Worm (Caenorhabditis elegans) whole organism, young adult: Measurements from ENCODE around the gene nhr-198.

ENCODE experiments used
- F10E7.11 ChIP-seq: sonication (generic microtip); optimal IDR thresholded peaks from 2 replicates; lab custom pipeline; 2017; ENCODE audit warnings: mild to moderate bottlenecking, missing genetic modification characterization, moderate library complexity, missing compliant biosample characterization
- F23B12.7 ChIP-seq: sonication (generic microtip); optimal IDR thresholded peaks from 2 replicates; lab custom pipeline; 2017; ENCODE audit warnings: missing genetic modification characterization, mild to moderate bottlenecking, missing compliant biosample characterization, antibody characterized with exemption, moderate library complexity; ENCODE audit not compliant: insufficient read depth
- T07F8.4 ChIP-seq: sonication (generic microtip); optimal IDR thresholded peaks from 2 replicates; lab custom pipeline; 2016; ENCODE audit warnings: mild to moderate bottlenecking, missing genetic modification characterization, moderate library complexity, missing compliant biosample characterization
- ceh-58 ChIP-seq: fragments of 200-800 bp; sonication (Bioruptor generic); IDR thresholded peaks from 2 replicates; pipeline ENCODE4 v1.3.6; 2022; ENCODE audit warnings: missing genetic modification characterization, missing compliant biosample characterization
- ets-4 ChIP-seq: fragments of 200-800 bp; sonication (Bioruptor generic); optimal IDR thresholded peaks from 2 replicates; lab custom pipeline; 2018; ENCODE audit warnings: mild to moderate bottlenecking, missing genetic modification characterization, missing compliant biosample characterization
- tbx-9 ChIP-seq: sonication (generic microtip); optimal IDR thresholded peaks from 2 replicates; lab custom pipeline; 2016; ENCODE audit warnings: borderline replicate concordance, missing genetic modification characterization, inconsistent platforms, missing compliant biosample characterization
- unc-62 ChIP-seq: fragments of 150-350 bp; optimal IDR thresholded peaks from 2 replicates; lab custom pipeline; 2014; ENCODE audit warnings: missing biosample characterization, missing genetic modification reagents, missing genetic modification characterization
- ztf-22 ChIP-seq: fragments of 200-800 bp; sonication (Bioruptor generic); optimal IDR thresholded peaks from 2 replicates; lab custom pipeline; 2018; ENCODE audit warnings: mild to moderate bottlenecking, missing genetic modification characterization, moderate library complexity, missing compliant biosample characterization

- no peak for TF ChIP-seq F10E7.11 (tag; lab: Kevin White, UChicago)
- TF ChIP-seq ets-4 (GFP tag; lab: Kevin White, UChicago): no peak
- no peak for TF ChIP-seq T07F8.4
- no peak for TF ChIP-seq ceh-58 (GFP tag; lab: Robert Waterston, UW)
- TF ChIP-seq ztf-22 (GFP tag; lab: Kevin White, UChicago): no peak
- TF ChIP-seq tbx-9 (tag; lab: Kevin White, UChicago): no peak
- no peak for TF ChIP-seq unc-62 (GFP tag; lab: Kevin White, UChicago)
- TF ChIP-seq F23B12.7: no peak
Observed at ce11 chrV:15733568-15733967, 39.8 kb downstream of the nhr-198 start, which contains the start of gene T23D5.3.
